Fruit fly (Drosophila melanogaster): ENCODE results near the gene CG12268.
A peak's percentile ranks its signal among the peaks of the same experiment; 100 is the strongest.

CG12268 gene

DNA sequence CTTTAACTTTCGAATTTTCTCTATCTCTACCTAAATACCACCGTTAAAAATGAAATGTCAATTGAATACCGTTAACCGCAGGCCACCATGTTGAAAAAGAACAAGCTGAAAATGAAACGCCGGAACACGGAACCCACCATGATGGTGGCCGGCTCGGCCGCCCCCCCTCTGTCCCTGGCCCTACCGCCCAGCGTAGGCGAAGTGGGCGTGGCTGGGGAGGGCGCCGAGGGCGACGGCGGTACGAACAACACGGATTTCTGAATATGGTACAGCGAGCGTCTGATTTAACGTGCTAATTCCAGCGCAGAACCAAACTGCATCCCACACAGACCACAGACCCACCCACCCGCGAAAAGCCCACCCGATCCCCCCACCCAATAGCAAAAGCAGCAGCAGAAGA, 33.4 kb upstream of the CG12268 start:
- TF ChIP-seq Hr83 (GFP tag; optimal IDR thresholded peaks at IDR 0.05; ENCODE audit: poor library complexity, severe bottlenecking) (no peak), Myc (optimal IDR thresholded peaks at IDR 0.05) (no peak), sv (GFP tag; optimal IDR thresholded peaks at IDR 0.05) (no peak), Dfd (GFP tag; optimal IDR thresholded peaks at IDR 0.05) (peak; percentile 93), Dif (GFP tag; optimal IDR thresholded peaks at IDR 0.05; ENCODE audit: partially characterized antibody) (no peak), ey (GFP tag; optimal IDR thresholded peaks at IDR 0.05) (no peak)

DNA sequence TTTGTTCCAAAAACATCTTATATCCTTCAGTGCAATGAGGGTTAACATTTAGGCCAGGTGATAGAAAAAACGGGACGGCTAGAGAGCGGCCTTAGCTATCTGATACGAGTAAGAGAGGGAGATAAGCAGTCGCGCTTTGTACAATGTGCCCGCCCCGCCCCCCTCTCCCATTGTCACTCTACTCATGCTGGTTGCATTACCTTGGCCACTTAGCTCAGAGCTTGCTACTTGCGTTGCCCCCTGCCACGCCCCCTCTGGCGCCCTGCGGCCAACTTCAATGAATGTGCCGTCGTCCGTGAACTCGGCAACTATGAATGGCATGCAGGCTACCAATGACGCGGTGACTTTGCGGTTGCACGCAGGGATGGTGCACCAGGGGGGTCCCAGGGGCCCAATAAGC, 23.5 kb upstream of the CG12268 start:
- no peak for TF ChIP-seq lola (GFP tag; optimal IDR thresholded peaks at IDR 0.05)
- TF ChIP-seq Myc (optimal IDR thresholded peaks at IDR 0.05): no peak
- TF ChIP-seq Vsx2 (GFP tag; optimal IDR thresholded peaks at IDR 0.05; ENCODE audit: partially characterized antibody): no peak
- TF ChIP-seq foxo (GFP tag; optimal IDR thresholded peaks at IDR 0.05): no peak
- no peak for TF ChIP-seq Hr78 (GFP tag; optimal IDR thresholded peaks at IDR 0.05)
- no peak for TF ChIP-seq dl (GFP tag; optimal IDR thresholded peaks at IDR 0.05; ENCODE audit: insufficient read depth in 1 of 2, partially characterized antibody in 2 of 2)

DNA sequence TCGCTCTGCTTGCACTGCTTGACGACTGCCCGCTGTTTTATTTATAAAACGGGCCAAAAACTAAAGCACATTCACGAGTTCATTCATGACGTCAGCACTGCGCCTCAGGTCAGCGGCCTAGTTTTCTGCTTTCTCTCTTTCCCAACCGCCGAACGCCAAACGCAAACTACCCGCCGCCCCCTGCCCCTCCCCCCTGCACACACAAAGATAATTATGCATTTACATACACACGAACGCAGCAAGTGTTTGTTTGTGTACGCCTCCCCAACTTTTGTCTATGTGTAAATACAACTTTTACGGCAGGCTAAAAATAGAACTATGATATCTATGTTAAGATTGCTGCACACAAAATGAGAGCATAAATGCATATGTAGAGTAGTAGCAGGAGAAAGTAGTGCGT, 23.0 kb upstream of the CG12268 start:
- no peak for TF ChIP-seq Dfd (GFP tag; optimal IDR thresholded peaks at IDR 0.05)
- no peak for TF ChIP-seq OdsH (GFP tag; optimal IDR thresholded peaks at IDR 0.05)
- no peak for TF ChIP-seq Mio (GFP tag; optimal IDR thresholded peaks at IDR 0.05)
- no peak for TF ChIP-seq CrebA (GFP tag; optimal IDR thresholded peaks at IDR 0.05; ENCODE audit: borderline replicate concordance)
- no peak for TF ChIP-seq Sp1 (GFP tag; optimal IDR thresholded peaks at IDR 0.05)
- no peak for TF ChIP-seq Hnf4 (GFP tag; optimal IDR thresholded peaks at IDR 0.05)
- TF ChIP-seq GATAd (GFP tag; optimal IDR thresholded peaks at IDR 0.05): no peak
- no peak for TF ChIP-seq h (GFP tag; optimal IDR thresholded peaks at IDR 0.05)
- TF ChIP-seq ey (GFP tag; optimal IDR thresholded peaks at IDR 0.05): no peak
- no peak for TF ChIP-seq N (GFP tag; optimal IDR thresholded peaks at IDR 0.05)
- no peak for TF ChIP-seq usp (GFP tag; optimal IDR thresholded peaks at IDR 0.05)
- TF ChIP-seq jim (GFP tag; optimal IDR thresholded peaks at IDR 0.05): no peak
- TF ChIP-seq Rel (GFP tag; optimal IDR thresholded peaks at IDR 0.05): no peak
- TF ChIP-seq Rel (tag; optimal IDR thresholded peaks at IDR 0.05): no peak
- no peak for TF ChIP-seq br (GFP tag; optimal IDR thresholded peaks at IDR 0.05)
- TF ChIP-seq brk (GFP tag; optimal IDR thresholded peaks at IDR 0.05): no peak
- TF ChIP-seq dmrt93B (GFP tag; optimal IDR thresholded peaks at IDR 0.05): no peak
- no peak for TF ChIP-seq Hr83 (GFP tag; optimal IDR thresholded peaks at IDR 0.05; ENCODE audit: poor library complexity, severe bottlenecking)
- TF ChIP-seq HLH106 (tag; optimal IDR thresholded peaks at IDR 0.05): no peak

DNA sequence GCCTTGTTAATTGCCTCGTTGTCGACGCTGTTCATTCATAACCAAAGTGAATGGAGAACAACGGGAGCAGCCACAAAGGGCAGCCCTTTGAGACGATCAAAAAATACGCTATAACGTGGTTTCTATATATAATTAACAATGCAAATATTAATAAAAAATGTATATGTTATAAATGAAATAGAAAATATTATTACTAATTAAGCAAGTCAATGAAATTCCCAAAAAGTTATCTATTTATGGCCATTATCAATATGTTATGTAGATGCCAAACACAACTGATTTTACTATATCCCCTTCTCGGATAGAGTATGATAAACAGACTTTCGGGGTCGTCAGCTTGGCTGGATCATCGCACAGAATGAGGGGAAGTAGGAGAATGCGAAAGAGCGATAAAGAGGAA, 21.2 kb upstream of the CG12268 start:
- TF ChIP-seq lola (GFP tag; optimal IDR thresholded peaks at IDR 0.05) (no peak), Myc (optimal IDR thresholded peaks at IDR 0.05) (no peak), h (GFP tag; optimal IDR thresholded peaks at IDR 0.05) (no peak), psq (GFP tag; optimal IDR thresholded peaks at IDR 0.05) (no peak), fru (GFP tag; optimal IDR thresholded peaks at IDR 0.05) (no peak), pan (optimal IDR thresholded peaks at IDR 0.05) (no peak), Vsx2 (GFP tag; optimal IDR thresholded peaks at IDR 0.05; ENCODE audit: partially characterized antibody) (no peak), dl (GFP tag; optimal IDR thresholded peaks at IDR 0.05; ENCODE audit: insufficient read depth in 1 of 2, partially characterized antibody in 2 of 2) (no peak), jim (GFP tag; optimal IDR thresholded peaks at IDR 0.05) (no peak), sage (GFP tag; optimal IDR thresholded peaks at IDR 0.05) (no peak), brk (GFP tag; optimal IDR thresholded peaks at IDR 0.05) (no peak)

DNA sequence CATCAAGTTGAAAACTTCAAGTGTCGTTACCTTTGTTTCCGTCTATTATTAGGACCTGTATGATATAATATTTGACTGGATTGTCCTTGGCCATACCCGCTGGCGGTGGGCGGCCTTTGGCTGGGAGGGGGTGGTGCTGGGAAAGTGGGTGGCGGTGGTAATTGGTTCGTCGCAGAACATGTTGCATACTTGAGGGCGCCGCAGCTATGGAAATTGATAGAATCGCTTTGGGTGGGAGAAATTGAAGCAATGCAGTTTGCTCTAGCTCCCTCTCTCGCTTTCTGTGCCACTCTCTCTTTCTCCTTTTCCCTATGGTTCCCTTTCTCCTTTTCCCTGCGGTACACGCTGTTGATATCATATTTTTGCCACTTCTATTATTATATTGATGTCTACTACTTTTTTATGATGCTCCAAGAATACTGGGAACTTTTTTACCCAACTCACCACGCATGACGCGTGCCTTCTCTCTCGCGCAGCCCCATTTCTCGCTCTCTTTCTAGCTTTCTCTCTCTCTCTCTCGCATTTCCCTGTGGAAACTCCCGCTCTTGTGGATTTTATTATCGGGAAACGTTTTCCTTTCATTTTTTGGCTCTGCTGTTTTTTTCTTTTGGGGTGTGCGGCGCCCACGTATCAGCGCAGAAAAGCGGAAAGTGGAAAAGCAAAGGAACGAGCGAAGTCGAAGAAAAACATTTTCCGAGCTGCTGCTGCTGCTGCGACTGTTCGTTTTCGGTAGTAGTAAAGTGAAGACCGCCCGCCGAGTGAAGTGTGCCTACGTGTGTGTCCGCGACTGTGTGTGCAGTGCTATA, 16.9 kb upstream of the CG12268 start:
- TF ChIP-seq Hnf4 (GFP tag; optimal IDR thresholded peaks at IDR 0.05) (no peak), psq (GFP tag; optimal IDR thresholded peaks at IDR 0.05) (no peak), woc (GFP tag; optimal IDR thresholded peaks at IDR 0.05) (no peak), Dfd (GFP tag; optimal IDR thresholded peaks at IDR 0.05) (no peak), Rel (GFP tag; optimal IDR thresholded peaks at IDR 0.05) (no peak), Rel (tag; optimal IDR thresholded peaks at IDR 0.05) (no peak), dl (GFP tag; optimal IDR thresholded peaks at IDR 0.05; ENCODE audit: insufficient read depth in 1 of 2, partially characterized antibody in 2 of 2) (no peak), N (GFP tag; optimal IDR thresholded peaks at IDR 0.05) (no peak), foxo (GFP tag; optimal IDR thresholded peaks at IDR 0.05) (no peak), usp (GFP tag; optimal IDR thresholded peaks at IDR 0.05) (no peak), CG9705 (GFP tag; optimal IDR thresholded peaks at IDR 0.05) (no peak)
